Worm (Caenorhabditis elegans): ENCODE data around the gene T21D9.2.

DNA sequence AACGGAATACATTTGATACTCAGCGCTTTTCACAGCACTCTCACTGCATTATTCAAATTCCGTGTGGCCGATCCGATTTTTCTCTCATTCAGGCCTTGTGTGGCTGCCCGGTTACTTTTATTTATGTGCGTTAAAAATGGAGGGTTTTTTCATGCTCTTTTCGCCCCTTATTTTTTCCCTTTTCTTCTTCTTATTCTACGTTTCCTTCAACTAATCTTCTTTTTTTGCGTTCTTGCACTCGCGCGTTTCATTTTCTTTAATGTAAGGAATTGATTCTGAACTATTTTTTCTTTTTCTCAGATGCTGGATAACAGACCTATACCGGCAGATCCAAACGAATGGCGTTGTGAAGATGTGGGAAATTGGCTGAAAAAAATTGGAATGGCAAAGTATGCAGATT lies 12.0 kb upstream of the T21D9.2 start, which contains the start of gene F53B1.2:
- TF ChIP-seq lin-13 (tag; optimal IDR thresholded peaks at IDR 0.05) (no peak), blmp-1 (tag; optimal IDR thresholded peaks at IDR 0.05) (no peak), unc-62 (GFP tag; optimal IDR thresholded peaks at IDR 0.05) (no peak), lin-32 (GFP tag; optimal IDR thresholded peaks at IDR 0.05) (no peak), elt-3 (tag; optimal IDR thresholded peaks at IDR 0.05) (no peak), sptf-1 (tag; optimal IDR thresholded peaks at IDR 0.05) (no peak)

All from whole organism, mixed stage, embryonic.